Worm (Caenorhabditis elegans) whole organism, late embryonic: ENCODE data around the gene ddl-1.

Experiments used
- C38D4.7 ChIP-seq: fragments of 200-800 bp; sonication (Bioruptor generic); optimal IDR thresholded peaks from 2 replicates; lab custom pipeline; 2018; ENCODE audit warnings: mild to moderate bottlenecking, missing genetic modification characterization, moderate library complexity, missing compliant biosample characterization
- F13H6.1 ChIP-seq: sonication (generic microtip); optimal IDR thresholded peaks from 2 replicates; lab custom pipeline; 2016; ENCODE audit warnings: missing genetic modification characterization, missing compliant biosample characterization
- Y22D7AL.16 ChIP-seq: sonication (generic microtip); optimal IDR thresholded peaks from 2 replicates; lab custom pipeline; 2016; ENCODE audit warnings: missing genetic modification characterization, missing compliant biosample characterization
- ceh-14 ChIP-seq: sonication (generic microtip); optimal IDR thresholded peaks from 2 replicates; lab custom pipeline; 2016; ENCODE audit warnings: missing genotype, missing genetic modification characterization, missing compliant biosample characterization
- ceh-19 ChIP-seq: fragments of 200-800 bp; sonication (Bioruptor generic); optimal IDR thresholded peaks from 2 replicates; lab custom pipeline; 2018; ENCODE audit warnings: mild to moderate bottlenecking, missing genetic modification characterization, missing compliant biosample characterization
- ceh-22 ChIP-seq: sonication (generic microtip); optimal IDR thresholded peaks from 2 replicates; lab custom pipeline; 2017; ENCODE audit warnings: missing biosample characterization, missing genetic modification characterization
- ceh-24 ChIP-seq: sonication (generic microtip); optimal IDR thresholded peaks from 2 replicates; lab custom pipeline; 2016; ENCODE audit warnings: mild to moderate bottlenecking, missing genetic modification characterization, missing compliant biosample characterization
- ceh-30 ChIP-seq: fragments of 150-350 bp; optimal IDR thresholded peaks from 2 replicates; lab custom pipeline; 2014; ENCODE audit warnings: missing biosample characterization, missing genetic modification characterization
- ceh-31 ChIP-seq: sonication (generic microtip); optimal IDR thresholded peaks from 2 replicates; lab custom pipeline; 2016; ENCODE audit warnings: missing genetic modification characterization, missing compliant biosample characterization
- ceh-34 ChIP-seq: sonication (generic microtip); optimal IDR thresholded peaks from 2 replicates; lab custom pipeline; 2016; ENCODE audit warnings: mild to moderate bottlenecking, missing genetic modification characterization, missing compliant biosample characterization
- ceh-45 ChIP-seq: fragments of 200-800 bp; sonication (Bioruptor generic); IDR thresholded peaks from 2 replicates; pipeline ENCODE4 v1.3.6; 2022; ENCODE audit warnings: missing genetic modification reagents, missing genetic modification characterization, missing compliant biosample characterization
- ceh-48 ChIP-seq: sonication (generic microtip); optimal IDR thresholded peaks from 2 replicates; lab custom pipeline; 2016; ENCODE audit warnings: missing genetic modification characterization, inconsistent platforms, missing compliant biosample characterization
- ceh-9 ChIP-seq: sonication (generic microtip); optimal IDR thresholded peaks from 2 replicates; lab custom pipeline; 2016; ENCODE audit warnings: mild to moderate bottlenecking, missing genetic modification characterization, inconsistent platforms, missing compliant biosample characterization
- che-1 ChIP-seq: sonication (generic microtip); optimal IDR thresholded peaks from 2 replicates; lab custom pipeline; 2016; ENCODE audit warnings: mild to moderate bottlenecking, missing genetic modification characterization, missing compliant biosample characterization
- dmd-4 ChIP-seq: sonication (generic microtip); optimal IDR thresholded peaks from 2 replicates; lab custom pipeline; 2016; ENCODE audit warnings: borderline replicate concordance, missing genetic modification characterization, missing compliant biosample characterization
- elt-2 ChIP-seq: sonication (generic microtip); optimal IDR thresholded peaks from 2 replicates; lab custom pipeline; 2016; ENCODE audit warnings: missing genetic modification reagents, missing genetic modification characterization, missing compliant biosample characterization
- elt-4 ChIP-seq: sonication (generic microtip); optimal IDR thresholded peaks from 2 replicates; lab custom pipeline; 2016; ENCODE audit warnings: missing genetic modification characterization, missing compliant biosample characterization
- ets-4 ChIP-seq: sonication (generic microtip); optimal IDR thresholded peaks from 2 replicates; lab custom pipeline; 2016; ENCODE audit warnings: missing genetic modification characterization, missing compliant biosample characterization
- eyg-1 ChIP-seq: sonication (generic microtip); optimal IDR thresholded peaks from 2 replicates; lab custom pipeline; 2016; ENCODE audit warnings: missing genotype, missing genetic modification characterization, missing compliant biosample characterization
- fax-1 ChIP-seq: sonication (generic microtip); optimal IDR thresholded peaks from 2 replicates; lab custom pipeline; 2016; ENCODE audit warnings: missing genotype, missing genetic modification characterization, missing compliant biosample characterization
- fkh-10 ChIP-seq: fragments of 150-350 bp; optimal IDR thresholded peaks from 2 replicates; lab custom pipeline; 2014; ENCODE audit warnings: missing biosample characterization, missing genetic modification reagents, missing genetic modification characterization
- fkh-6 ChIP-seq: sonication (generic microtip); optimal IDR thresholded peaks from 2 replicates; lab custom pipeline; 2016; ENCODE audit warnings: missing genetic modification characterization, missing compliant biosample characterization
- gmeb-2 ChIP-seq: sonication (generic microtip); optimal IDR thresholded peaks from 2 replicates; lab custom pipeline; 2016; ENCODE audit warnings: missing genetic modification characterization, inconsistent platforms, missing compliant biosample characterization
- hlh-30 ChIP-seq: sonication (generic microtip); optimal IDR thresholded peaks from 2 replicates; lab custom pipeline; 2017; ENCODE audit warnings: antibody characterized with exemption, missing genetic modification characterization, missing compliant biosample characterization; ENCODE audit not compliant: insufficient read depth
- hlh-6 ChIP-seq: sonication (generic microtip); optimal IDR thresholded peaks from 2 replicates; lab custom pipeline; 2016; ENCODE audit warnings: missing genotype, missing genetic modification characterization, missing compliant biosample characterization
- hlh-8 ChIP-seq: sonication (generic microtip); optimal IDR thresholded peaks from 2 replicates; lab custom pipeline; 2016; ENCODE audit warnings: missing genotype, missing genetic modification characterization, missing compliant biosample characterization
- lim-6 ChIP-seq: sonication (generic microtip); optimal IDR thresholded peaks from 2 replicates; lab custom pipeline; 2016; ENCODE audit warnings: missing genetic modification characterization, missing compliant biosample characterization
- lin-11 ChIP-seq: fragments of 200-800 bp; sonication (Bioruptor generic); optimal IDR thresholded peaks from 2 replicates; lab custom pipeline; 2018; ENCODE audit warnings: mild to moderate bottlenecking, missing genetic modification characterization, missing compliant biosample characterization
- mec-3 ChIP-seq: sonication (generic microtip); optimal IDR thresholded peaks from 2 replicates; lab custom pipeline; 2016; ENCODE audit warnings: borderline replicate concordance, missing genetic modification characterization, missing compliant biosample characterization
- nfya-1 ChIP-seq: sonication (generic microtip); optimal IDR thresholded peaks from 2 replicates; lab custom pipeline; 2017; ENCODE audit warnings: missing genetic modification characterization, mild to moderate bottlenecking, missing compliant biosample characterization, antibody characterized with exemption, moderate library complexity
- nhr-232 ChIP-seq: sonication (generic microtip); optimal IDR thresholded peaks from 2 replicates; lab custom pipeline; 2016; ENCODE audit warnings: missing genetic modification characterization, missing compliant biosample characterization
- npax-4 ChIP-seq: sonication (generic microtip); optimal IDR thresholded peaks from 2 replicates; lab custom pipeline; 2016; ENCODE audit warnings: missing genetic modification characterization, missing compliant biosample characterization
- odd-2 ChIP-seq: sonication (generic microtip); optimal IDR thresholded peaks from 2 replicates; lab custom pipeline; 2017; ENCODE audit warnings: antibody characterized with exemption, mild to moderate bottlenecking, missing genetic modification characterization, missing compliant biosample characterization
- pqm-1 ChIP-seq: sonication (generic microtip); optimal IDR thresholded peaks from 2 replicates; lab custom pipeline; 2016; ENCODE audit warnings: missing genetic modification characterization, missing compliant biosample characterization
- pros-1 ChIP-seq: fragments of 150-350 bp; optimal IDR thresholded peaks from 2 replicates; lab custom pipeline; 2014; ENCODE audit warnings: missing biosample characterization, missing genetic modification reagents, missing genetic modification characterization
- ref-2 ChIP-seq: sonication (generic microtip); optimal IDR thresholded peaks from 2 replicates; lab custom pipeline; 2016; ENCODE audit warnings: missing genetic modification characterization, missing compliant biosample characterization
- rnt-1 ChIP-seq: sonication (generic microtip); optimal IDR thresholded peaks from 2 replicates; lab custom pipeline; 2016; ENCODE audit warnings: missing genetic modification characterization, missing compliant biosample characterization
- sdc-2 ChIP-seq: sonication (generic microtip); optimal IDR thresholded peaks from 2 replicates; lab custom pipeline; 2016; ENCODE audit warnings: missing genotype, missing genetic modification characterization, missing compliant biosample characterization
- sox-4 ChIP-seq: sonication (generic microtip); optimal IDR thresholded peaks from 2 replicates; lab custom pipeline; 2017; ENCODE audit warnings: mild to moderate bottlenecking, missing genetic modification characterization, inconsistent platforms, missing compliant biosample characterization
- tbx-7 ChIP-seq: sonication (generic microtip); optimal IDR thresholded peaks from 2 replicates; lab custom pipeline; 2016; ENCODE audit warnings: missing genotype, missing genetic modification characterization, missing compliant biosample characterization
- ttx-3 ChIP-seq: sonication (generic microtip); optimal IDR thresholded peaks from 2 replicates; lab custom pipeline; 2016; ENCODE audit warnings: missing genetic modification reagents, missing genetic modification characterization, missing compliant biosample characterization
- unc-3 ChIP-seq, 2 experiments: fragments of 200-800 bp in 1 of 2; sonication (Bioruptor generic) in 1 of 2; sonication (generic microtip) in 1 of 2; conservative IDR thresholded peaks in 1 of 2; optimal IDR thresholded peaks in 1 of 2; 2 replicates each; pipeline versions ENCODE4 v1.3.6 to Lab custom; 2016 to 2022; ENCODE audit warnings: missing compliant biosample characterization in 2 of 2, missing genetic modification characterization in 2 of 2, missing genetic modification reagents in 1 of 2
- unc-55 ChIP-seq: sonication (generic microtip); optimal IDR thresholded peaks from 2 replicates; lab custom pipeline; 2017; ENCODE audit warnings: missing biosample characterization, missing genetic modification reagents, missing genetic modification characterization
- unc-86 ChIP-seq: sonication (generic microtip); optimal IDR thresholded peaks from 2 replicates; lab custom pipeline; 2016; ENCODE audit warnings: missing genetic modification characterization, missing compliant biosample characterization
- ztf-16 ChIP-seq: sonication (generic microtip); optimal IDR thresholded peaks from 2 replicates; lab custom pipeline; 2017; ENCODE audit warnings: missing genetic modification characterization, missing compliant biosample characterization

ddl-1 gene

ce11 chrII:5661735-5662177, 13.6 kb upstream of the ddl-1 start (continued):
- TF ChIP-seq F13H6.1 (tag; lab: Kevin White, UChicago) (peak; percentile 81), tbx-7 (tag; lab: Kevin White, UChicago) (peak; percentile 23), unc-3 (GFP tag; conservative IDR thresholded peaks at IDR 0.05; lab: Robert Waterston, UW) (peak; percentile 93), unc-3 (tag; optimal IDR thresholded peaks at IDR 0.05; lab: Kevin White, UChicago) (no peak), nhr-232 (tag; lab: Kevin White, UChicago) (peak; percentile 42), ref-2 (tag; lab: Kevin White, UChicago) (peak; percentile 78), hlh-8 (tag; lab: Kevin White, UChicago) (peak; percentile 64), npax-4 (no peak), unc-55 (GFP tag; lab: Kevin White, UChicago) (peak; percentile 66), unc-86 (tag; lab: Kevin White, UChicago) (peak; percentile 72), fax-1 (peak; percentile 30), rnt-1 (tag; lab: Kevin White, UChicago) (peak; percentile 78), dmd-4 (tag; lab: Kevin White, UChicago) (peak; percentile 61), hlh-6 (tag; lab: Kevin White, UChicago) (peak; percentile 22), ceh-22 (peak; percentile 68), sox-4 (tag; lab: Kevin White, UChicago) (peak; percentile 83), lin-11 (peak; percentile 67), ets-4 (tag; lab: Kevin White, UChicago) (peak; percentile 43), odd-2 (no peak), nfya-1 (peak; percentile 97), fkh-10 (GFP tag; lab: Kevin White, UChicago) (no peak), ceh-9 (tag; lab: Kevin White, UChicago) (no peak), elt-2 (tag; lab: Kevin White, UChicago) (peak; percentile 83), hlh-30 (tag; lab: Kevin White, UChicago) (peak; percentile 55), pros-1 (peak; percentile 92), che-1 (tag; lab: Kevin White, UChicago) (peak; percentile 63), lim-6 (peak; percentile 78), ceh-24 (tag; lab: Kevin White, UChicago) (peak; percentile 63), pqm-1 (tag; lab: Kevin White, UChicago) (no peak), ceh-30 (peak; percentile 44), C38D4.7 (GFP tag; lab: Kevin White, UChicago) (peak; percentile 73), ceh-31 (tag; lab: Kevin White, UChicago) (peak; percentile 89), fkh-6 (tag; lab: Kevin White, UChicago) (no peak), ceh-14 (tag; lab: Kevin White, UChicago) (peak; percentile 72), Y22D7AL.16 (tag; lab: Kevin White, UChicago) (peak; percentile 78), eyg-1 (tag; lab: Kevin White, UChicago) (no peak), sdc-2 (tag; lab: Kevin White, UChicago) (peak; percentile 43), ztf-16 (tag; lab: Kevin White, UChicago) (no peak), elt-4 (no peak), ceh-48 (peak; percentile 74), mec-3 (tag; lab: Kevin White, UChicago) (peak; percentile 48), gmeb-2 (peak; percentile 70), ceh-34 (peak; percentile 90), ceh-45 (GFP tag; lab: Robert Waterston, UW) (peak; percentile 87), ceh-19 (GFP tag; lab: Kevin White, UChicago) (peak; percentile 91), ttx-3 (tag; lab: Kevin White, UChicago) (no peak)
